Fruit fly (Drosophila melanogaster) whole organism, wandering third instar larva: ENCODE results near the gene Mul1.

Experiments used
- Dfd ChIP-seq: fragments of >200 bp; optimal IDR thresholded peaks from 2 replicates; lab custom pipeline; 2017; ENCODE audit warnings: missing biosample characterization, missing genetic modification characterization
- Dif ChIP-seq: fragments of 200-275, 200-300 bp; sonication (Bioruptor generic); optimal IDR thresholded peaks from 2 replicates; lab custom pipeline; 2018; ENCODE audit warnings: missing biosample characterization, missing genetic modification characterization; ENCODE audit not compliant: partially characterized antibody
- Hr78 ChIP-seq: fragments of >200 bp; optimal IDR thresholded peaks from 2 replicates; lab custom pipeline; 2017; ENCODE audit warnings: missing biosample characterization, missing genetic modification characterization
- Hr83 ChIP-seq: fragments of 200-300 bp; sonication (Bioruptor generic); optimal IDR thresholded peaks from 2 replicates; lab custom pipeline; 2016; ENCODE audit warnings: missing biosample characterization, mild to moderate bottlenecking, missing genetic modification characterization, moderate library complexity; ENCODE audit not compliant: poor library complexity, severe bottlenecking
- Jra ChIP-seq: sonication (Bioruptor generic); optimal IDR thresholded peaks from 2 replicates; lab custom pipeline; 2016; ENCODE audit warnings: missing biosample characterization, missing genetic modification characterization
- ey ChIP-seq: fragments of 200-800 bp; sonication (Bioruptor generic); optimal IDR thresholded peaks from 2 replicates; lab custom pipeline; 2016; ENCODE audit warnings: missing biosample characterization, missing genetic modification characterization
- pan ChIP-seq: fragments of >200 bp; optimal IDR thresholded peaks from 2 replicates; lab custom pipeline; 2017
- sv ChIP-seq: fragments of 200-800 bp; sonication (Bioruptor generic); optimal IDR thresholded peaks from 3 replicates; lab custom pipeline; 2016; ENCODE audit warnings: missing biosample characterization, missing genetic modification characterization

dm6 chr3L:4056812-4057211 is 35.6 kb downstream of the Mul1 start:
- TF ChIP-seq Hr78 (GFP tag; lab: Kevin White, UChicago) (no peak), Hr83 (GFP tag; lab: Kevin White, UChicago) (no peak), Dfd (no peak), Jra (no peak), Dif (GFP tag; lab: Kevin White, UChicago) (no peak), sv (no peak), pan (no peak), ey (GFP tag; lab: Kevin White, UChicago) (no peak)
